Fruit fly (Drosophila melanogaster) whole organism, embryonic: Measurements from ENCODE around the gene osk.

Source experiments
- Ada2b ChIP-seq: fragments of 200-800 bp; sonication (Bioruptor generic); IDR thresholded peaks from 2 replicates; pipeline ENCODE4 v1.3.6; 2022; ENCODE audit warnings: missing biosample characterization, missing genetic modification characterization
- Aef1 ChIP-seq: fragments of 200-800 bp; sonication (Bioruptor generic); IDR thresholded peaks from 3 replicates; pipeline ENCODE4 v1.3.6; 2022; ENCODE audit warnings: missing biosample characterization, missing genetic modification characterization
- Atf-2 ChIP-seq: fragments of 200-800 bp; sonication (Bioruptor generic); optimal IDR thresholded peaks from 2 replicates; lab custom pipeline; 2016; ENCODE audit warnings: missing biosample characterization, missing genetic modification characterization
- CG10274 ChIP-seq: fragments of 200-800 bp; sonication (Bioruptor generic); optimal IDR thresholded peaks from 3 replicates; lab custom pipeline; 2017; ENCODE audit warnings: missing biosample characterization, mild to moderate bottlenecking, missing genetic modification characterization
- CG10431 ChIP-seq: fragments of 200-800 bp; sonication (Bioruptor generic); optimal IDR thresholded peaks from 3 replicates; lab custom pipeline; 2018; ENCODE audit warnings: missing biosample characterization, mild to moderate bottlenecking, missing genetic modification characterization
- CG11456 ChIP-seq: fragments of 200-800 bp; sonication (Bioruptor generic); IDR thresholded peaks from 3 replicates; pipeline ENCODE4 v1.3.6; 2022; ENCODE audit warnings: missing biosample characterization, missing genetic modification characterization
- CG1233 ChIP-seq: fragments of 200-800 bp; sonication (Bioruptor generic); optimal IDR thresholded peaks from 4 replicates; lab custom pipeline; 2018; ENCODE audit warnings: missing biosample characterization, mild to moderate bottlenecking, missing genetic modification characterization
- CG12769 ChIP-seq: fragments of 200-800 bp; sonication (Bioruptor generic); optimal IDR thresholded peaks from 2 replicates; lab custom pipeline; 2019; ENCODE audit warnings: missing biosample characterization, mild to moderate bottlenecking, missing genetic modification characterization, moderate library complexity
- CG14014 ChIP-seq: fragments of 200-800 bp; sonication (Bioruptor generic); IDR thresholded peaks from 2 replicates; pipeline ENCODE4 v1.3.6; 2022; ENCODE audit warnings: missing biosample characterization, missing genetic modification characterization
- CG15011 ChIP-seq: fragments of 200-800 bp; sonication (Bioruptor generic); optimal IDR thresholded peaks from 3 replicates; lab custom pipeline; 2018; ENCODE audit warnings: missing biosample characterization, mild to moderate bottlenecking, missing genetic modification characterization
- CG1602 ChIP-seq: fragments of 200-800 bp; sonication (Bioruptor generic); optimal IDR thresholded peaks from 3 replicates; lab custom pipeline; 2016; ENCODE audit warnings: missing biosample characterization, missing genetic modification characterization
- CG17612 ChIP-seq: fragments of 200-800 bp; sonication (Bioruptor generic); IDR thresholded peaks from 2 replicates; pipeline ENCODE4 v1.3.6; 2022; ENCODE audit warnings: missing biosample characterization, missing genetic modification characterization
- CG2712 ChIP-seq: fragments of 200-800 bp; optimal IDR thresholded peaks from 3 replicates; lab custom pipeline; 2019; ENCODE audit warnings: missing biosample characterization, mild to moderate bottlenecking, missing genetic modification characterization, moderate library complexity
- CG34376 ChIP-seq: fragments of 200-800 bp; sonication (Bioruptor generic); optimal IDR thresholded peaks from 2 replicates; lab custom pipeline; 2018; ENCODE audit warnings: missing biosample characterization, mild to moderate bottlenecking, missing genetic modification characterization
- CG6254 ChIP-seq: fragments of 200-800 bp; sonication (Bioruptor generic); optimal IDR thresholded peaks from 3 replicates; lab custom pipeline; 2017; ENCODE audit warnings: mild to moderate bottlenecking, missing biosample characterization, missing genetic modification reagents, missing genetic modification characterization
- CG6854 ChIP-seq: fragments of 200-800 bp; sonication (Bioruptor generic); optimal IDR thresholded peaks from 3 replicates; lab custom pipeline; 2017; ENCODE audit warnings: missing biosample characterization, mild to moderate bottlenecking, missing genetic modification characterization
- CG7839 ChIP-seq: fragments of 200-800 bp; sonication (Bioruptor generic); optimal IDR thresholded peaks from 3 replicates; lab custom pipeline; 2018; ENCODE audit warnings: missing biosample characterization, mild to moderate bottlenecking, missing genetic modification characterization, moderate library complexity
- CG8765 ChIP-seq: fragments of 200-800 bp; sonication (Bioruptor generic); IDR thresholded peaks from 2 replicates; pipeline ENCODE4 v1.3.6; 2022; ENCODE audit warnings: missing biosample characterization, missing genetic modification characterization
- CG8944 ChIP-seq: fragments of 200-800 bp; sonication (Bioruptor generic); optimal IDR thresholded peaks from 3 replicates; lab custom pipeline; 2016; ENCODE audit warnings: missing biosample characterization, missing genetic modification characterization
- CG9932 ChIP-seq: fragments of 200-800 bp; sonication (Bioruptor generic); IDR thresholded peaks from 2 replicates; pipeline ENCODE4 v1.3.6; 2022; ENCODE audit warnings: missing biosample characterization, missing genetic modification characterization
- CrebB ChIP-seq: fragments of 200-800 bp; sonication (Bioruptor generic); optimal IDR thresholded peaks from 3 replicates; lab custom pipeline; 2018; ENCODE audit warnings: missing biosample characterization, mild to moderate bottlenecking, missing genetic modification characterization
- Deaf1 ChIP-seq: fragments of 200-800 bp; optimal IDR thresholded peaks from 3 replicates; lab custom pipeline; 2019; ENCODE audit warnings: missing biosample characterization, mild to moderate bottlenecking, missing genetic modification characterization, moderate library complexity
- Fer2 ChIP-seq: fragments of 200-800 bp; sonication (Bioruptor generic); optimal IDR thresholded peaks from 2 replicates; lab custom pipeline; 2018; ENCODE audit warnings: missing biosample characterization, mild to moderate bottlenecking, missing genetic modification characterization, moderate library complexity
- H2.0 ChIP-seq: fragments of 200-800 bp; sonication (Bioruptor generic); IDR thresholded peaks from 2 replicates; pipeline ENCODE4 v1.3.6; 2022; ENCODE audit warnings: missing biosample characterization, missing genetic modification characterization
- HLH4C ChIP-seq: fragments of 200-800 bp; sonication (Bioruptor generic); IDR thresholded peaks from 3 replicates; pipeline ENCODE4 v1.3.6; 2022; ENCODE audit warnings: missing biosample characterization, missing genetic modification characterization; ENCODE audit not compliant: partially characterized antibody
- Hmr ChIP-seq: fragments of 200-800 bp; sonication (Bioruptor generic); optimal IDR thresholded peaks from 3 replicates; lab custom pipeline; 2017; ENCODE audit warnings: mild to moderate bottlenecking, missing biosample characterization, missing genetic modification reagents, missing genetic modification characterization
- Mad ChIP-seq: fragments of 200-800 bp; sonication (Bioruptor generic); optimal IDR thresholded peaks from 2 replicates; lab custom pipeline; 2016; ENCODE audit warnings: missing biosample characterization, missing genetic modification characterization
- Nf-YA ChIP-seq: fragments of 200-800 bp; sonication (Bioruptor generic); IDR thresholded peaks from 2 replicates; pipeline ENCODE4 v1.3.6; 2022; ENCODE audit warnings: missing biosample characterization, missing genetic modification characterization
- Nf-YB ChIP-seq: fragments of 200-800 bp; sonication (Bioruptor generic); optimal IDR thresholded peaks from 3 replicates; lab custom pipeline; 2019; ENCODE audit warnings: missing biosample characterization, mild to moderate bottlenecking, missing genetic modification characterization, moderate library complexity
- Opbp ChIP-seq: fragments of 200-800 bp; sonication (Bioruptor generic); IDR thresholded peaks from 3 replicates; pipeline ENCODE4 v1.3.6; 2022; ENCODE audit warnings: missing biosample characterization, missing genetic modification characterization; ENCODE audit not compliant: partially characterized antibody
- Ptx1 ChIP-seq: fragments of 200-800 bp; sonication (Bioruptor generic); IDR thresholded peaks from 2 replicates; pipeline ENCODE4 v1.3.6; 2022; ENCODE audit warnings: missing biosample characterization, missing genetic modification characterization
- Spps ChIP-seq: fragments of 200-800 bp; sonication (Bioruptor generic); optimal IDR thresholded peaks from 2 replicates; lab custom pipeline; 2018; ENCODE audit warnings: missing biosample characterization, mild to moderate bottlenecking, missing genetic modification characterization
- Sry-β ChIP-seq: fragments of 200-800 bp; sonication (Bioruptor generic); optimal IDR thresholded peaks from 2 replicates; lab custom pipeline; 2018; ENCODE audit warnings: missing biosample characterization, mild to moderate bottlenecking, missing genetic modification characterization, moderate library complexity
- Ssrp ChIP-seq: fragments of 200-800 bp; sonication (Bioruptor generic); optimal IDR thresholded peaks from 2 replicates; lab custom pipeline; 2018; ENCODE audit warnings: missing biosample characterization, mild to moderate bottlenecking, missing genetic modification characterization, moderate library complexity
- Tbp ChIP-seq: fragments of >200 bp; optimal IDR thresholded peaks from 2 replicates; lab custom pipeline; 2018; ENCODE audit warnings: missing biosample characterization, missing genetic modification characterization
- amos ChIP-seq: fragments of 200-800 bp; sonication (Bioruptor generic); IDR thresholded peaks from 2 replicates; pipeline ENCODE4 v1.3.6; 2022; ENCODE audit warnings: missing biosample characterization, missing genetic modification characterization; ENCODE audit not compliant: partially characterized antibody
- bcd ChIP-seq: fragments of 200-800 bp; sonication (Bioruptor generic); optimal IDR thresholded peaks from 2 replicates; lab custom pipeline; 2017; ENCODE audit warnings: missing biosample characterization, mild to moderate bottlenecking, missing genetic modification characterization
- crol ChIP-seq: fragments of 200-800 bp; sonication (Bioruptor generic); IDR thresholded peaks from 2 replicates; pipeline ENCODE4 v1.3.6; 2022; ENCODE audit warnings: missing biosample characterization, missing genetic modification characterization
- dysf ChIP-seq: fragments of 200-800 bp; sonication (Bioruptor generic); IDR thresholded peaks from 3 replicates; pipeline ENCODE4 v1.3.6; 2022; ENCODE audit warnings: missing biosample characterization, missing genetic modification characterization
- emc ChIP-seq: fragments of 200-800 bp; sonication (Bioruptor generic); optimal IDR thresholded peaks from 2 replicates; lab custom pipeline; 2016; ENCODE audit warnings: missing biosample characterization, missing genetic modification characterization
- gce ChIP-seq: fragments of 200-800 bp; sonication (Bioruptor generic); IDR thresholded peaks from 3 replicates; pipeline ENCODE4 v1.3.6; 2022; ENCODE audit warnings: missing biosample characterization, missing genetic modification characterization
- gro ChIP-seq: fragments of 200-800 bp; sonication (Bioruptor generic); optimal IDR thresholded peaks from 2 replicates; lab custom pipeline; 2016; ENCODE audit warnings: missing biosample characterization, missing genetic modification characterization
- kay ChIP-seq: fragments of 200-800 bp; sonication (Bioruptor generic); optimal IDR thresholded peaks from 2 replicates; lab custom pipeline; 2016; ENCODE audit warnings: missing biosample characterization, missing genetic modification characterization
- ken ChIP-seq: fragments of 200-800 bp; sonication (Bioruptor generic); IDR thresholded peaks from 3 replicates; pipeline ENCODE4 v1.3.6; 2022; ENCODE audit warnings: missing biosample characterization, missing genetic modification characterization
- salm ChIP-seq: fragments of 200-800 bp; sonication (Bioruptor generic); optimal IDR thresholded peaks from 2 replicates; lab custom pipeline; 2018; ENCODE audit warnings: missing biosample characterization, mild to moderate bottlenecking, missing genetic modification characterization
- seq ChIP-seq: fragments of 200-800 bp; sonication (Bioruptor generic); IDR thresholded peaks from 2 replicates; pipeline ENCODE4 v1.3.6; 2022; ENCODE audit warnings: missing biosample characterization, missing genetic modification characterization
- sim ChIP-seq: fragments of 200-800 bp; sonication (Bioruptor generic); IDR thresholded peaks from 2 replicates; pipeline ENCODE4 v1.3.6; 2022; ENCODE audit warnings: missing biosample characterization, missing genetic modification characterization
- slou ChIP-seq: fragments of 200-800 bp; sonication (Bioruptor generic); optimal IDR thresholded peaks from 3 replicates; lab custom pipeline; 2016; ENCODE audit warnings: missing biosample characterization, missing genetic modification characterization
- tgo ChIP-seq: fragments of 200-800 bp; sonication (Bioruptor generic); IDR thresholded peaks from 3 replicates; pipeline ENCODE4 v1.3.6; 2022; ENCODE audit warnings: missing biosample characterization, missing genetic modification characterization
- wdn ChIP-seq: fragments of 200-800 bp; sonication (Bioruptor generic); IDR thresholded peaks from 2 replicates; pipeline ENCODE4 v1.3.6; 2022; ENCODE audit warnings: missing biosample characterization, missing genetic modification characterization
- zfh1 ChIP-seq: fragments of 200-800 bp; sonication (Bioruptor generic); IDR thresholded peaks from 3 replicates; pipeline ENCODE4 v1.3.6; 2022; ENCODE audit warnings: missing biosample characterization, missing genetic modification characterization

Gene osk

dm6 chr3R:8963756-8964342 lies 28.9 kb downstream of the osk start (continued):
- TF ChIP-seq dysf (GFP tag; lab: Robert Waterston, UW) (0 out of 3 replicates have a peak, but pooled peaks have one; percentile 40), bcd (GFP tag; lab: Kevin White, UChicago) (peak; percentile 19), slou (no peak), Mad (GFP tag; lab: Kevin White, UChicago) (no peak), CG1602 (no peak), CG6254 (GFP tag; lab: Kevin White, UChicago) (no peak), CG34376 (GFP tag; lab: Kevin White, UChicago) (no peak), Sry-β (no peak), CrebB (tag; lab: Kevin White, UChicago) (no peak), Spps (tag; lab: Kevin White, UChicago) (no peak), CG12769 (tag; lab: Kevin White, UChicago) (no peak), Fer2 (tag; lab: Kevin White, UChicago) (no peak), Ada2b (GFP tag; lab: Robert Waterston, UW) (peak; percentile 20; the same call in 1 of the 2 replicates), crol (GFP tag; lab: Robert Waterston, UW) (peak; percentile 31; the same call in 1 of the 2 replicates), sim (GFP tag; lab: Robert Waterston, UW) (no peak), Hmr (GFP tag; lab: Kevin White, UChicago) (no peak), CG1233 (no peak), H2.0 (GFP tag; lab: Robert Waterston, UW) (peak; percentile 40; the same call in 1 of the 2 replicates), Tbp (GFP tag; lab: Kevin White, UChicago) (no peak), seq (GFP tag; lab: Robert Waterston, UW) (no peak), CG9932 (GFP tag; lab: Robert Waterston, UW) (no peak), ken (peak; percentile 68; the same call in 2 of the 3 replicates), gce (no peak), amos (GFP tag; lab: Robert Waterston, UW) (no peak), CG10274 (GFP tag; lab: Kevin White, UChicago) (no peak), CG2712 (tag; lab: Kevin White, UChicago) (peak; percentile 55), wdn (GFP tag; lab: Robert Waterston, UW) (no peak), Deaf1 (no peak), CG7839 (tag; lab: Kevin White, UChicago) (peak; percentile 48), kay (GFP tag; lab: Kevin White, UChicago) (no peak), CG10431 (GFP tag; lab: Kevin White, UChicago) (no peak), Nf-YA (GFP tag; lab: Robert Waterston, UW) (0 out of 2 replicates have a peak, but pooled peaks have one; percentile 15), Ptx1 (GFP tag; lab: Robert Waterston, UW) (0 out of 2 replicates have a peak, but pooled peaks have one; percentile 31), tgo (GFP tag; lab: Robert Waterston, UW) (peak; percentile 69), Ssrp (tag; lab: Kevin White, UChicago) (peak; percentile 45), gro (GFP tag; lab: Kevin White, UChicago) (no peak), HLH4C (GFP tag; lab: Robert Waterston, UW) (no peak), CG8765 (GFP tag; lab: Robert Waterston, UW) (no peak), CG6854 (no peak), Atf-2 (no peak), CG8944 (GFP tag; lab: Kevin White, UChicago) (no peak), Opbp (no peak), CG14014 (no peak), salm (peak; percentile 4), zfh1 (GFP tag; lab: Robert Waterston, UW) (0 out of 3 replicates have a peak, but pooled peaks have one; percentile 15), emc (GFP tag; lab: Kevin White, UChicago) (no peak), CG11456 (GFP tag; lab: Robert Waterston, UW) (no peak), Nf-YB (GFP tag; lab: Kevin White, UChicago) (no peak), CG17612 (GFP tag; lab: Robert Waterston, UW) (no peak), Aef1 (no peak), CG15011 (GFP tag; lab: Kevin White, UChicago) (no peak)
